Worm (Caenorhabditis elegans) whole organism, L1 larva: Measurements from ENCODE around the gene M04D8.7.

Experiments used
- C04F5.9 ChIP-seq: sonication (generic microtip); optimal IDR thresholded peaks from 2 replicates; lab custom pipeline; 2016; ENCODE audit warnings: missing genetic modification characterization, missing compliant biosample characterization
- ama-1 ChIP-seq: fragments of 150-350 bp; optimal IDR thresholded peaks from 2 replicates; lab custom pipeline; 2014
- ceh-82 ChIP-seq, 3 experiments: fragments of 150-350 bp in 1 of 3; sonication (generic microtip) in 2 of 3; optimal IDR thresholded peaks; 2 replicates each; lab custom pipeline; 2014 to 2017; ENCODE audit warnings: missing biosample characterization in 3 of 3, missing genetic modification characterization in 3 of 3
- lin-35 ChIP-seq, 2 experiments: fragments of 150-350 bp; optimal IDR thresholded peaks; 2 replicates each; lab custom pipeline; 2014; ENCODE audit warnings: missing biosample characterization in 2 of 2, missing genetic modification characterization in 2 of 2, missing genetic modification reagents in 2 of 2
- nhr-20 ChIP-seq: sonication (generic microtip); optimal IDR thresholded peaks from 2 replicates; lab custom pipeline; 2016; ENCODE audit warnings: mild to moderate bottlenecking, missing genetic modification characterization, missing compliant biosample characterization
- nhr-28 ChIP-seq: fragments of 150-350 bp; optimal IDR thresholded peaks from 2 replicates; lab custom pipeline; 2014; ENCODE audit warnings: missing biosample characterization, missing genetic modification characterization
- skn-1 ChIP-seq: fragments of 150-350 bp; optimal IDR thresholded peaks from 2 replicates; lab custom pipeline; 2014; ENCODE audit warnings: missing biosample characterization, missing genetic modification characterization
- snpc-4 ChIP-seq: fragments of 150-350 bp; optimal IDR thresholded peaks from 2 replicates; lab custom pipeline; 2014; ENCODE audit warnings: missing biosample characterization, missing genetic modification characterization
- unc-62 ChIP-seq: fragments of 150-350 bp; optimal IDR thresholded peaks from 2 replicates; lab custom pipeline; 2014; ENCODE audit warnings: missing biosample characterization, missing genetic modification reagents, missing genetic modification characterization

DNA sequence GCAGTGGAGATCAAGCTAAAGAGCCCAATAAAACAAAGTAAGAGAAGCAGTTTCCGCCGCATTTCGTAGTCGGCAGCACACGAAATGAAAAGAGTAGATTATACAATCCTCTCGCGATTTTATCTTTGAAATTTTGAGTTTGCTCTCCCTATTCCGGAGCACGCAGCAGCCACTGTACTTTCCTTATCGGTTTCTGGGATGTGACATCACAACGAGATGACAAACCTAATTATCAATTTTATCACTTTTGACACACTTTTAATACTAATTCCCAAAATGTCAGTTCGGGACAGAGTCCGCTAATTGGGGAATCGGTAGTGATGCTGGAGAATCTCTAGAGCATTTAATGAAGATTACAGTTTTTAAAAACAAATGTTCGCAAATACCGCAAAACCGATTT lies 12.4 kb downstream of the M04D8.7 start, which contains the start of gene T16G12.1:
- TF ChIP-seq nhr-28 (no peak), ama-1 (lab: Kevin White, UChicago) (no peak), ceh-82 (tag; optimal IDR thresholded peaks at IDR 0.05; lab: Kevin White, UChicago) (no peak), skn-1 (tag; lab: Kevin White, UChicago) (no peak), C04F5.9 (tag; lab: Kevin White, UChicago) (no peak), unc-62 (no peak), nhr-20 (tag; lab: Kevin White, UChicago) (no peak), snpc-4 (tag; lab: Kevin White, UChicago) (no peak), lin-35 (GFP tag; optimal IDR thresholded peaks at IDR 0.05; lab: Kevin White, UChicago) (no peak)
